Fruit fly (Drosophila melanogaster) whole organism, adult: Measurements from ENCODE around the gene Grx1.

Experiments
- CG14711 ChIP-seq: fragments of 200-800 bp; sonication (Bioruptor generic); optimal IDR thresholded peaks from 2 replicates; lab custom pipeline; 2018; ENCODE audit warnings: missing biosample characterization, mild to moderate bottlenecking, missing genetic modification characterization, moderate library complexity
- CG33017 ChIP-seq: fragments of 200-800 bp; sonication (Bioruptor generic); optimal IDR thresholded peaks from 2 replicates; lab custom pipeline; 2018; ENCODE audit warnings: missing biosample characterization, mild to moderate bottlenecking, missing genetic modification characterization, moderate library complexity
- CG5204 ChIP-seq: fragments of 200-800 bp; sonication (Bioruptor generic); optimal IDR thresholded peaks from 2 replicates; lab custom pipeline; 2016; ENCODE audit warnings: missing biosample characterization, missing genetic modification characterization
- CG7045 ChIP-seq: fragments of 200-800 bp; sonication (Bioruptor generic); optimal IDR thresholded peaks from 2 replicates; lab custom pipeline; 2017; ENCODE audit warnings: missing biosample characterization, mild to moderate bottlenecking, missing genetic modification characterization
- Crg-1 ChIP-seq: fragments of 200-800 bp; sonication (Bioruptor generic); optimal IDR thresholded peaks from 2 replicates; lab custom pipeline; 2016; ENCODE audit warnings: missing biosample characterization, missing genetic modification characterization
- kay ChIP-seq: fragments of 200-800 bp; sonication (Bioruptor generic); peaks from one replicate; lab custom pipeline; 2016; ENCODE audit warnings: missing biosample characterization, missing genetic modification characterization, borderline replicate concordance
- pad ChIP-seq: fragments of 200-800 bp; sonication (Bioruptor generic); optimal IDR thresholded peaks from 3 replicates; lab custom pipeline; 2017; ENCODE audit warnings: missing biosample characterization, missing genetic modification characterization, mild to moderate bottlenecking, moderate library complexity, missing genetic modification reagents
- toe ChIP-seq: fragments of 200-800 bp; sonication (Bioruptor generic); optimal IDR thresholded peaks from 2 replicates; lab custom pipeline; 2016; ENCODE audit warnings: missing biosample characterization, missing genetic modification characterization

DNA sequence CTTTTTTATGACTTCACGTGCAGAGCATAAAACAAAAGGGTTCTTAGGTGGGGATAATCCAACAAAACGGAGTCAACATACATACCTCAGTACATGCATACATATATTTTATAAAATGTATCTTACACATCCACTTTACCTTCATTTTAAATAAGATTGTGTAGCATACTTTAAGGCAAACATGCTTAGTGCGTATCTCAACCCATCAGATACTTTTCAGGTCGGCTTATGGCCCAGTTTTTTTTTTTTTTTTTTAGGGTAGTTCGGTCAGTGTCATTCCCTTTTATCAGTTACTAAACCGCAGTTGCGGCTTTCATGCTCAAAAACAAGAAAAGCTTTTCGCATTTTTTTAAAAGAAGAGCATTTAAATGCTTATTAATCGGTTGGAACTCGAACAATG, 23.0 kb downstream of the Grx1 start, which contains the start of gene NijB:
- TF ChIP-seq CG5204 (no peak), Crg-1 (GFP tag; lab: Kevin White, UChicago) (no peak), pad (GFP tag; lab: Kevin White, UChicago) (no peak), CG33017 (tag; lab: Kevin White, UChicago) (no peak), CG14711 (tag; lab: Kevin White, UChicago) (no peak), toe (GFP tag; lab: Kevin White, UChicago) (no peak), CG7045 (GFP tag; lab: Kevin White, UChicago) (no peak), kay (GFP tag; lab: Kevin White, UChicago) (no peak)
